Worm (Caenorhabditis elegans): Measurements from ENCODE around the gene blos-1.

The blos-1 gene

ce11 chrIII:10216585-10217278 is 5.0 kb upstream of the blos-1 start, which contains the start of gene cts-1 (continued):
- TF ChIP-seq nfya-1 (tag; optimal IDR thresholded peaks at IDR 0.05; ENCODE audit: borderline replicate concordance, insufficient read depth) (no peak), somi-1 (GFP tag; optimal IDR thresholded peaks at IDR 0.05) (no peak), madf-6 (GFP tag; IDR thresholded peaks at IDR 0.05) (no peak), ztf-26 (tag; optimal IDR thresholded peaks at IDR 0.05) (peak; percentile 7), ztf-25 (GFP tag; IDR thresholded peaks at IDR 0.05) (no peak), lsy-27 (tag; optimal IDR thresholded peaks at IDR 0.05; ENCODE audit: borderline replicate concordance, insufficient read depth) (no peak), rpc-1 (optimal IDR thresholded peaks at IDR 0.05) (no peak), rpc-1 (tag; optimal IDR thresholded peaks at IDR 0.05) (no peak), F57C9.4 (tag; optimal IDR thresholded peaks at IDR 0.05) (no peak), D2030.7 (GFP tag; IDR thresholded peaks at IDR 0.05) (no peak), sdz-38 (tag; optimal IDR thresholded peaks at IDR 0.05) (no peak), B0336.3 (GFP tag; IDR thresholded peaks at IDR 0.05) (no peak), ztf-22 (GFP tag; optimal IDR thresholded peaks at IDR 0.05) (peak; percentile 52), nhr-27 (tag; optimal IDR thresholded peaks at IDR 0.05) (no peak), him-1 (tag; optimal IDR thresholded peaks at IDR 0.05) (no peak), snpc-3.4 (tag; optimal IDR thresholded peaks at IDR 0.05) (peak; percentile 7), lin-35 (GFP tag; optimal IDR thresholded peaks at IDR 0.05) (no peak), zfh-2 (GFP tag; conservative IDR thresholded peaks at IDR 0.05) (no peak), sptf-2 (GFP tag; optimal IDR thresholded peaks at IDR 0.05) (no peak), Y56A3A.18 (GFP tag; IDR thresholded peaks at IDR 0.05) (no peak), madf-3 (GFP tag; IDR thresholded peaks at IDR 0.05) (no peak), hmg-1.2 (GFP tag; IDR thresholded peaks at IDR 0.05) (no peak), attf-6 (GFP tag; IDR thresholded peaks at IDR 0.05) (no peak), let-607 (tag; optimal IDR thresholded peaks at IDR 0.05) (peak; percentile 63 to 91), ztf-6 (GFP tag; IDR thresholded peaks at IDR 0.05) (no peak), snpc-4 (GFP tag; optimal IDR thresholded peaks at IDR 0.05) (peak; percentile 60), snpc-4 (tag; optimal IDR thresholded peaks at IDR 0.05) (peak in 3 of 4 experiments; percentile 57 to 62 (median 61)), cebp-1 (GFP tag; IDR thresholded peaks at IDR 0.05) (no peak), cebp-1 (tag; optimal IDR thresholded peaks at IDR 0.05) (peak; percentile 73), K11D2.4 (GFP tag; IDR thresholded peaks at IDR 0.05) (no peak), K12H6.12 (tag; optimal IDR thresholded peaks at IDR 0.05) (no peak), attf-3 (GFP tag; conservative IDR thresholded peaks at IDR 0.05) (no peak), ama-1 (optimal IDR thresholded peaks at IDR 0.05) (no peak), ama-1 (GFP tag; optimal IDR thresholded peaks at IDR 0.05) (no peak), xnd-1 (tag; optimal IDR thresholded peaks at IDR 0.05) (no peak), rec-8 (tag; optimal IDR thresholded peaks at IDR 0.05) (no peak), F10E7.11 (tag; optimal IDR thresholded peaks at IDR 0.05) (peak; percentile 32), F57A8.1 (GFP tag; optimal IDR thresholded peaks at IDR 0.05) (no peak), ceh-79 (tag; optimal IDR thresholded peaks at IDR 0.05) (peak; percentile 19), unc-130 (GFP tag; optimal IDR thresholded peaks at IDR 0.05) (no peak), hlh-26 (GFP tag; conservative IDR thresholded peaks at IDR 0.05) (no peak), sea-2 (GFP tag; IDR thresholded peaks at IDR 0.05) (no peak), zim-3 (tag; optimal IDR thresholded peaks at IDR 0.05) (no peak), akir-1 (GFP tag; optimal IDR thresholded peaks at IDR 0.05) (no peak), B0261.1 (tag; optimal IDR thresholded peaks at IDR 0.05) (no peak), efl-1 (GFP tag; optimal IDR thresholded peaks at IDR 0.05) (peak; percentile 41), nfyb-1 (GFP tag; IDR thresholded peaks at IDR 0.05) (no peak), ZK185.1 (tag; optimal IDR thresholded peaks at IDR 0.05; ENCODE audit: poor library complexity, severe bottlenecking) (peak; percentile 63)

All from whole organism, young adult.